Worm (Caenorhabditis elegans): Measurements from ENCODE around the gene F45E1.1.

ce11 chrX:8057791-8058270 lies 54.3 kb downstream of the F45E1.1 start, which contains the start of gene dim-1:
- TF ChIP-seq dpl-1 (GFP tag; optimal IDR thresholded peaks at IDR 0.05) (no peak), ceh-28 (tag; optimal IDR thresholded peaks at IDR 0.05) (no peak), ceh-44 (GFP tag; IDR thresholded peaks at IDR 0.05) (no peak)
